Worm (Caenorhabditis elegans) whole organism, mixed stage, embryonic: ENCODE data around the gene Y55F3AM.9.

Source experiments
- ceh-43 ChIP-seq: fragments of 200-800 bp; sonication (Bioruptor generic); optimal IDR thresholded peaks from 2 replicates; lab custom pipeline; 2018; ENCODE audit warnings: mild to moderate bottlenecking, missing genetic modification characterization, moderate library complexity, missing compliant biosample characterization
- elt-1 ChIP-seq: sonication (generic microtip); optimal IDR thresholded peaks from 2 replicates; lab custom pipeline; 2017; ENCODE audit warnings: missing genetic modification characterization, mild to moderate bottlenecking, missing compliant biosample characterization, antibody characterized with exemption, moderate library complexity, borderline replicate concordance; ENCODE audit not compliant: insufficient read depth
- pha-4 ChIP-seq: fragments of 150-350 bp; optimal IDR thresholded peaks from 2 replicates; lab custom pipeline; 2018; ENCODE audit warnings: missing biosample characterization, missing genetic modification reagents, missing genetic modification characterization
- snpc-4 ChIP-seq: fragments of 150-350 bp; optimal IDR thresholded peaks from 2 replicates; lab custom pipeline; 2014; ENCODE audit warnings: missing biosample characterization, missing genetic modification characterization
- unc-39 ChIP-seq: fragments of 150-350 bp; optimal IDR thresholded peaks from 2 replicates; lab custom pipeline; 2014; ENCODE audit warnings: missing biosample characterization, missing genetic modification characterization

DNA sequence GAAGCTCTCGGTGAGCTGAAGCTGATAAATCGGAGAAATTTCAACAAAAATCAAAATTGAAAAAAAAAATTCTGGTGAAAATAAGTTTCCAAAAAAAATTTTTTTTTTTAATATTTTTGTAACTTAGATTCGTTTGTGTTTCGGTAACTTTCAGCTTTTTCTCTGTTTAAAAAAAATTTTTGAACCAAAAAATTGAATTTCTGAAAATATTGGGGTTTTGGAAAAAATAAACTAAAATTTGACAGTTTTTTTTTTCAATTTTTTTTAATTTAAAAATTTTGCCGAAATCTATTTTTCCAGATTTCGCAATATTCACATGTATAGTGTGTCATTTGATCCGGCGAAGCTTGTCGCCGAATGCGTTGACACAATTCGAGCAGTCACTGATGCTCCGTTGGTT lies 10.6 kb downstream of the Y55F3AM.9 start, which contains the start of gene Y55F3AM.5:
- TF ChIP-seq pha-4 (tag; lab: Kevin White, UChicago) (no peak), elt-1 (tag; lab: Kevin White, UChicago) (no peak), snpc-4 (tag; lab: Kevin White, UChicago) (no peak), unc-39 (no peak), ceh-43 (GFP tag; lab: Kevin White, UChicago) (no peak)
